Fruit fly (Drosophila melanogaster) S2 (cell line): ENCODE results near the gene alpha-Est2.

Source experiments
- CG8478 ChIP-seq: fragments of >200 bp; optimal IDR thresholded peaks from 2 replicates; lab custom pipeline; 2018
- CTCF ChIP-seq, 2 experiments: fragments of >200 bp; optimal IDR thresholded peaks; 2 replicates each; lab custom pipeline; 2018

alpha-Est2 gene

dm6 chr3R:7541145-7541860 lies at the start of gene alpha-Est2, which contains the start of gene alpha-Est3:
Gene alpha-Est2, plus strand, starts transcription at chr3R:7541810.
Gene alpha-Est3, minus strand, starts transcription at chr3R:7541631.
- TF ChIP-seq CG8478 (lab: Kevin White, UChicago) = no peak
- TF ChIP-seq CTCF (optimal IDR thresholded peaks at IDR 0.05; lab: Kevin White, UChicago) = no peak

dm6 chr3R:7492099-7492498 lies 49.5 kb upstream of the alpha-Est2 start:
- no peak for TF ChIP-seq CG8478 (lab: Kevin White, UChicago)
- TF ChIP-seq CTCF (optimal IDR thresholded peaks at IDR 0.05; lab: Kevin White, UChicago) = no peak

dm6 chr3R:7493171-7493570 lies 48.4 kb upstream of the alpha-Est2 start, which contains the start of gene CG42656:
Gene CG42656, minus strand, starts transcription at chr3R:7493271.
- TF ChIP-seq CTCF (optimal IDR thresholded peaks at IDR 0.05; lab: Kevin White, UChicago) = no peak
- TF ChIP-seq CG8478 (lab: Kevin White, UChicago) = no peak

DNA sequence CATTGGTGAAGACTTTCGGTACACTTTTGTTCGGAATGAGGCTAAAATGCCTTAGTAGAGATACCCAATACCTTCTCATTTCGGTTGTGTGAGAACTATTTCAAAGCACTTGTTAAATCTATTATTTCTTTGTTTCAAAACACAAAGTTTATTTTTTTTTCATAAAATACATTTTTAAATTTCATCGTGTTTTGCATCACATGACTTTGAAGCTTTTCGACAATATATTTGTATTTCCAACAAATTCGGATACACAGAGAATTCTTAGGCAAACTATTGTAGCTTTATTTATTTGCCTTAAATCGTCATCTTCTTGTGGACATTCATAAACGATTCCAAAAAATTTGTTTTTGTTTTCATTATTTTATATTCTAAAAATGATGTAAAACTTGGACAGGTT lies 47.9 kb upstream of the alpha-Est2 start, which contains the start of gene alpha-Est10:
alpha-Est10 (minus strand) TSS at position 101 of the 400 bp plus-strand sequence.
- TF ChIP-seq CTCF (optimal IDR thresholded peaks at IDR 0.05; lab: Kevin White, UChicago) (no peak), CG8478 (lab: Kevin White, UChicago) (no peak)

dm6 chr3R:7497488-7497887 lies 44.1 kb upstream of the alpha-Est2 start:
- TF ChIP-seq CG8478 (lab: Kevin White, UChicago) (no peak), CTCF (optimal IDR thresholded peaks at IDR 0.05; lab: Kevin White, UChicago) (no peak)

dm6 chr3R:7499488-7499887 lies 42.1 kb upstream of the alpha-Est2 start:
- TF ChIP-seq CG8478 (lab: Kevin White, UChicago) (no peak), CTCF (optimal IDR thresholded peaks at IDR 0.05; lab: Kevin White, UChicago) (no peak)

DNA sequence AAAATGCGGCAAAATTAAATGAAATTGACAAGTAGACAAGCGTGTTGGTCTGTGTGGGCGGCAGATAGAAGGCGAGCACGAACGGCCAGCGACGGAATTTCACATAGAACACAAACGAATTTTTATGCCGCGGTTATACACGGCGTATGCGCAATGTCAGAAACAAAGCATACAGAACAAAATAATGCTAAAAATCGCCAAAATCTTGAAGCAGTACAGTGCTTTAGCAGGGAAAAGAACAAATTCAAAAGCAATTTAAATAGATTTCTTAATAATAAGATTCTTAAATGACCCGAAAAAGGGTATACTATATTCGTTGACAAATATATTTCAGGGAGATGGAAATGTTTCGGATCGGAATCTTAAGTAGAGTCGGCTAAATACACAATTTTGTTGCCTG lies 41.1 kb upstream of the alpha-Est2 start:
- TF ChIP-seq CG8478 (lab: Kevin White, UChicago) = no peak
- TF ChIP-seq CTCF (optimal IDR thresholded peaks at IDR 0.05; lab: Kevin White, UChicago) = no peak

dm6 chr3R:7502276-7502675 lies 39.3 kb upstream of the alpha-Est2 start, which contains the start of gene Mics1:
Gene Mics1, minus strand, starts transcription at chr3R:7502376.
- no peak for TF ChIP-seq CG8478 (lab: Kevin White, UChicago)
- TF ChIP-seq CTCF (optimal IDR thresholded peaks at IDR 0.05; lab: Kevin White, UChicago) = no peak

dm6 chr3R:7503216-7503615 lies 38.4 kb upstream of the alpha-Est2 start:
- no peak for TF ChIP-seq CG8478 (lab: Kevin White, UChicago)
- no peak for TF ChIP-seq CTCF (optimal IDR thresholded peaks at IDR 0.05; lab: Kevin White, UChicago)

- no peak for TF ChIP-seq CG8478 (lab: Kevin White, UChicago)
- TF ChIP-seq CTCF (optimal IDR thresholded peaks at IDR 0.05; lab: Kevin White, UChicago) = no peak
Measured at dm6 chr3R:7504989-7505761, 36.4 kb upstream of the alpha-Est2 start, which contains the start of gene alpha-Est9. Gene alpha-Est9, minus strand, starts transcription at chr3R:7505098.

dm6 chr3R:7506314-7506988 lies 35.2 kb upstream of the alpha-Est2 start:
- no peak for TF ChIP-seq CG8478 (lab: Kevin White, UChicago)
- TF ChIP-seq CTCF (optimal IDR thresholded peaks at IDR 0.05; lab: Kevin White, UChicago) = no peak

- TF ChIP-seq CTCF (optimal IDR thresholded peaks at IDR 0.05; lab: Kevin White, UChicago) (no peak), CG8478 (lab: Kevin White, UChicago) (no peak)
Measured at dm6 chr3R:7508198-7508837, 33.3 kb upstream of the alpha-Est2 start.

dm6 chr3R:7514232-7514863 lies 27.3 kb upstream of the alpha-Est2 start:
- TF ChIP-seq CG8478 (lab: Kevin White, UChicago) (no peak), CTCF (optimal IDR thresholded peaks at IDR 0.05; lab: Kevin White, UChicago) (no peak)
